Worm (Caenorhabditis elegans): ENCODE measurements around the gene nhr-53.

nhr-53 gene

ce11 chrV:15661003-15661402 is 41.2 kb downstream of the nhr-53 start:
- TF ChIP-seq nhr-23 (tag; optimal IDR thresholded peaks at IDR 0.05), result peak; percentile 79
- TF ChIP-seq fos-1 (tag; optimal IDR thresholded peaks at IDR 0.05), result no peak
- TF ChIP-seq ztf-11 (tag; optimal IDR thresholded peaks at IDR 0.05), result no peak
- no peak for TF ChIP-seq elt-2 (tag; optimal IDR thresholded peaks at IDR 0.05)
- peak; percentile 99 for TF ChIP-seq nhr-25 (tag; optimal IDR thresholded peaks at IDR 0.05)
- no peak for TF ChIP-seq nhr-12 (tag; optimal IDR thresholded peaks at IDR 0.05)
- no peak for TF ChIP-seq unc-62 (GFP tag; optimal IDR thresholded peaks at IDR 0.05)
- TF ChIP-seq ceh-82 (tag; optimal IDR thresholded peaks at IDR 0.05), result no peak
- peak; percentile 98 for TF ChIP-seq elt-1 (tag; optimal IDR thresholded peaks at IDR 0.05)
- no peak for TF ChIP-seq pha-4 (tag; optimal IDR thresholded peaks at IDR 0.05)

DNA sequence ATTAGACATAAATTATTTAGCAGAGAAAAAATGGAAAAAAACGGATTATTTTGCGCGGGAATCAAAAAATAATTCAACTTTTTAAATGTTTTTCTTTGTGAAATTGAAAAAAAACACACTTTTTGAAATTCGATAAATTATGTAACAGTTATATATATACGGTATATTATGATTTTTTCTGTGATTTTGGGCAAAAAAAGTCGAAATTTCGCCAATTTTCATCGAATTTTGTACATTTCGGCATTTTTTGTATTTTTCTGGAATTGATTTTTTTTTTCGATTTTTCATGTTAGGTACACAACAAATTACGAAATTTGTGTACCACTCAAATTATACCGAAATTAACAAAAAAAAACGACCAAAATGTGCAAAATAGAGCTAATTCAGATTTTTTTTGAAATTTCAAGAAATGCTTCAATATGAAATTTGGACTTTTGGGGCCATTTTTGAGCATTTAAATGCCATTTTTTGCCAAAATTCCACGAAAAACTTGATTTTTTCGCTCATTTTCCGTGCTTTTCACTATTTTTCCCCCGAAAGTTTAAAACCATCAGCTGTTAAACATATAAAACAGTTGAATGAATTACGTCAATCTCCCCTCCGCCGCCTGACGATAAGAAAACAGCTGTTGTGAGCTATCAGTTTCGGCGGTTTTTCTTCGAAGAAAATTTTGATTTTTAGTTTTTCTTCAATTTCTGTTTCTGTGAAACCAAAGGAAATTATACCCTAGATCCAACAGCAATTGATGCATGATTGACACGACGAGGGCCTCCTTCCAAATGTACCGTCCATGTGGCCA is 43.7 kb downstream of the nhr-53 start:
- peak; percentile 16 for TF ChIP-seq elt-2 (tag; optimal IDR thresholded peaks at IDR 0.05)
- TF ChIP-seq ceh-28 (tag; optimal IDR thresholded peaks at IDR 0.05), result no peak
- peak; percentile 1 for TF ChIP-seq egl-5 (tag; optimal IDR thresholded peaks at IDR 0.05)

DNA sequence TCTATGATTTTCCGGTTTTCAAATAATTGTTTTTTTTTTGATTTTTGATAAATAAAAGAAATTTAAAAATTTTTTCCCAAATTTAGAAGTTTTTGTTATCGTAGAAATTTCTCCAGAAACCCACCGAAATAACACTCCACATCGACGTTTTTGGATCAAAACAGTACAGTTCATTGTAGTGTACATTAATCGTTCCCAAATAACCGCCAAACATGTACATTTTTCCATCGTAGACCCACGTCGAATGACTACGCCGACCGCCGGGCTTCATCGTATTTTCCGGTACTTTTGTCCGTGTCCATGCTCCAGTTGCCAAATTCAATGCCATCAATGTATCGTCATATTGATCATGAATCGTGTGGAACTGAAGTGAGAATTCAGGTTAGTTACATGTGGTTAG is 48.0 kb downstream of the nhr-53 start, which contains the start of gene F53E4.2:
TSS of gene F53E4.2 (plus strand) at position 301 of the 400 bp plus-strand sequence.
- TF ChIP-seq nhr-237 (tag; optimal IDR thresholded peaks at IDR 0.05) (no peak), unc-62 (GFP tag; optimal IDR thresholded peaks at IDR 0.05) (no peak), nfya-1 (tag; optimal IDR thresholded peaks at IDR 0.05; ENCODE audit: insufficient read depth) (no peak), ceh-16 (tag; optimal IDR thresholded peaks at IDR 0.05) (no peak), fkh-10 (GFP tag; optimal IDR thresholded peaks at IDR 0.05) (no peak), aly-2 (tag; optimal IDR thresholded peaks at IDR 0.05) (no peak), pha-4 (tag; optimal IDR thresholded peaks at IDR 0.05) (no peak), ceh-82 (tag; optimal IDR thresholded peaks at IDR 0.05) (no peak), nhr-77 (tag; optimal IDR thresholded peaks at IDR 0.05) (no peak), pqm-1 (tag; optimal IDR thresholded peaks at IDR 0.05) (no peak), ztf-11 (tag; optimal IDR thresholded peaks at IDR 0.05) (no peak), skn-1 (tag; optimal IDR thresholded peaks at IDR 0.05) (no peak), eor-1 (tag; optimal IDR thresholded peaks at IDR 0.05) (no peak), snpc-4 (tag; optimal IDR thresholded peaks at IDR 0.05) (no peak), tbx-2 (tag; optimal IDR thresholded peaks at IDR 0.05) (no peak), daf-12 (tag; optimal IDR thresholded peaks at IDR 0.05) (no peak), ama-1 (optimal IDR thresholded peaks at IDR 0.05) (no peak)

DNA sequence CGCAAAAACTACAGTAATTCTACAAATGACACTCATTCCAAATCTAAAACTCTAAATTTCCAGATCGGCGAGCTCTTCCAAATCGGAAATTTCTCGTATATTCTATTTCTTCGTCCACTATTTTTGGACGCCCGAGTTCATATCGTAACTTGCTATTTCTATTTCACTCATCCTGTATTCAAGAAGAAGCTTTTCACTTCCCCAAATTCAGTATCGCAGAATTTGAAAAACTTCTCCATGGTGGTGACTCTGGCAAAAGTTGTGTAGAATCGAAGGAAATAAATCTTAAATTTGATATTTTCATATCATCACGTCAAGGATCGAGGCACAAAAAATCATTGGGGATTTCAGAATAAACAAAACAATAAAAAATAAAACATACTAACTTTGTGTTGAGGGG is 50.0 kb downstream of the nhr-53 start:
- TF ChIP-seq nhr-43 (tag; optimal IDR thresholded peaks at IDR 0.05; ENCODE audit: poor library complexity, severe bottlenecking) (no peak), egl-27 (tag; optimal IDR thresholded peaks at IDR 0.05) (no peak), ceh-82 (tag; optimal IDR thresholded peaks at IDR 0.05) (no peak), lin-15B (tag; optimal IDR thresholded peaks at IDR 0.05) (no peak), zag-1 (tag; optimal IDR thresholded peaks at IDR 0.05) (no peak), fkh-2 (tag; optimal IDR thresholded peaks at IDR 0.05) (no peak), egl-5 (tag; optimal IDR thresholded peaks at IDR 0.05) (no peak), aly-2 (tag; optimal IDR thresholded peaks at IDR 0.05) (no peak), unc-39 (tag; optimal IDR thresholded peaks at IDR 0.05) (no peak), ZK546.5 (tag; optimal IDR thresholded peaks at IDR 0.05) (no peak), unc-62 (GFP tag; optimal IDR thresholded peaks at IDR 0.05) (no peak), R02D3.7 (tag; optimal IDR thresholded peaks at IDR 0.05) (no peak), hmg-11 (tag; optimal IDR thresholded peaks at IDR 0.05) (no peak), ztf-4 (tag; optimal IDR thresholded peaks at IDR 0.05) (no peak), daf-12 (tag; optimal IDR thresholded peaks at IDR 0.05) (no peak), elt-2 (tag; optimal IDR thresholded peaks at IDR 0.05) (no peak)

Measured in whole organism, L3 larva.